Fruit fly (Drosophila melanogaster): ENCODE measurements around the gene meng.

The meng gene

dm6 chr2L:6693794-6694254 lies 48.5 kb upstream of the meng start (continued):
- TF ChIP-seq dysf (GFP tag; IDR thresholded peaks at IDR 0.05) (0 out of 3 replicates have a peak, but pooled peaks have one; percentile 39), CG14710 (tag; optimal IDR thresholded peaks at IDR 0.05) (peak; percentile 63), CG2889 (GFP tag; IDR thresholded peaks at IDR 0.05) (no peak), Hsf (GFP tag; optimal IDR thresholded peaks at IDR 0.05) (peak; percentile 21), CG15696 (tag; optimal IDR thresholded peaks at IDR 0.05) (peak; percentile 26), Hand (GFP tag; optimal IDR thresholded peaks at IDR 0.05) (peak; percentile 45), Ets65A (GFP tag) (peak; percentile 60), CG4404 (GFP tag; IDR thresholded peaks at IDR 0.05) (no peak), ac (GFP tag; optimal IDR thresholded peaks at IDR 0.05) (no peak), CG17912 (GFP tag; optimal IDR thresholded peaks at IDR 0.05) (no peak), Vsx1 (GFP tag; optimal IDR thresholded peaks at IDR 0.05) (no peak), CG3726 (GFP tag; IDR thresholded peaks at IDR 0.05) (no peak), Hr3 (GFP tag; optimal IDR thresholded peaks at IDR 0.05) (peak; percentile 27), Doc3 (GFP tag; IDR thresholded peaks at IDR 0.05; ENCODE audit: partially characterized antibody) (no peak), Gsc (GFP tag; IDR thresholded peaks at IDR 0.05) (no peak), CG15601 (tag; optimal IDR thresholded peaks at IDR 0.05) (peak; percentile 29), Deaf1 (tag; optimal IDR thresholded peaks at IDR 0.05) (peak; percentile 40), Dip3 (GFP tag; optimal IDR thresholded peaks at IDR 0.05) (no peak), CG16813 (GFP tag; IDR thresholded peaks at IDR 0.05; ENCODE audit: partially characterized antibody) (no peak), CG9609 (GFP tag; optimal IDR thresholded peaks at IDR 0.05) (no peak), CG9215 (GFP tag; IDR thresholded peaks at IDR 0.05) (no peak), CG34224 (GFP tag; IDR thresholded peaks at IDR 0.05; ENCODE audit: partially characterized antibody) (no peak), lbe (GFP tag; optimal IDR thresholded peaks at IDR 0.05) (no peak), CG1792 (GFP tag; optimal IDR thresholded peaks at IDR 0.05) (no peak), hb (GFP tag; IDR thresholded peaks at IDR 0.05; ENCODE audit: partially characterized antibody) (no peak), CG17802 (tag; optimal IDR thresholded peaks at IDR 0.05) (no peak), CG10959 (GFP tag; IDR thresholded peaks at IDR 0.05) (no peak), lov (optimal IDR thresholded peaks at IDR 0.05) (no peak), lov (GFP tag; IDR thresholded peaks at IDR 0.05) (no peak), HLH4C (GFP tag; IDR thresholded peaks at IDR 0.05; ENCODE audit: partially characterized antibody) (no peak), Nf-YB (GFP tag; optimal IDR thresholded peaks at IDR 0.05) (peak; percentile 37), tna (GFP tag; IDR thresholded peaks at IDR 0.05; ENCODE audit: partially characterized antibody) (no peak), org-1 (GFP tag; optimal IDR thresholded peaks at IDR 0.05) (peak; percentile 36), CG18764 (GFP tag; optimal IDR thresholded peaks at IDR 0.05) (no peak), Sox100B (GFP tag; optimal IDR thresholded peaks at IDR 0.05) (peak; percentile 84), NK7.1 (GFP tag; optimal IDR thresholded peaks at IDR 0.05) (no peak), CG18599 (GFP tag; optimal IDR thresholded peaks at IDR 0.05) (no peak), CG3163 (GFP tag; optimal IDR thresholded peaks at IDR 0.05) (no peak), abd-A (tag; optimal IDR thresholded peaks at IDR 0.05) (no peak), Ssrp (tag; optimal IDR thresholded peaks at IDR 0.05) (peak; percentile 53), Oli (tag; optimal IDR thresholded peaks at IDR 0.05) (peak; percentile 59), onecut (GFP tag; IDR thresholded peaks at IDR 0.05) (0 out of 2 replicates have a peak, but pooled peaks have one; percentile 21), CG6689 (GFP tag; IDR thresholded peaks at IDR 0.05) (peak; percentile 45), wek (GFP tag; optimal IDR thresholded peaks at IDR 0.05) (no peak), nerfin-1 (tag; optimal IDR thresholded peaks at IDR 0.05) (peak; percentile 54), PHDP (tag; optimal IDR thresholded peaks at IDR 0.05) (peak; percentile 50), CG15514 (GFP tag; optimal IDR thresholded peaks at IDR 0.05) (no peak), ftz-f1 (GFP tag; optimal IDR thresholded peaks at IDR 0.05) (no peak), al (GFP tag; IDR thresholded peaks at IDR 0.05) (no peak), run (tag; optimal IDR thresholded peaks at IDR 0.05) (no peak), D19B (GFP tag; optimal IDR thresholded peaks at IDR 0.05) (no peak)
